Worm (Caenorhabditis elegans) whole organism, young adult: ENCODE results near the gene C24H11.1.

Source experiments
- C06A6.2 ChIP-seq: fragments of 200-800 bp; sonication (Bioruptor generic); conservative IDR thresholded peaks from 2 replicates; pipeline ENCODE4 v1.3.6; 2022; ENCODE audit warnings: missing genetic modification characterization, missing compliant biosample characterization
- D2030.7 ChIP-seq: fragments of 200-800 bp; sonication (Bioruptor generic); IDR thresholded peaks from 2 replicates; pipeline ENCODE4 v1.3.6; 2022; ENCODE audit warnings: missing genetic modification reagents, missing genetic modification characterization, missing compliant biosample characterization
- F10E7.11 ChIP-seq: sonication (generic microtip); optimal IDR thresholded peaks from 2 replicates; lab custom pipeline; 2017; ENCODE audit warnings: mild to moderate bottlenecking, missing genetic modification characterization, moderate library complexity, missing compliant biosample characterization
- F33H1.4 ChIP-seq: fragments of 200-800 bp; sonication (Bioruptor generic); IDR thresholded peaks from 2 replicates; pipeline ENCODE4 v1.3.6; 2022; ENCODE audit warnings: missing genetic modification reagents, missing genetic modification characterization, missing compliant biosample characterization
- F37B4.10 ChIP-seq: fragments of 200-800 bp; sonication (Bioruptor generic); IDR thresholded peaks from 2 replicates; pipeline ENCODE4 v1.3.6; 2022; ENCODE audit warnings: missing genetic modification characterization, missing compliant biosample characterization
- F49E8.2 ChIP-seq: sonication (generic microtip); optimal IDR thresholded peaks from 3 replicates; lab custom pipeline; 2017; ENCODE audit warnings: missing genetic modification characterization, mild to moderate bottlenecking, missing compliant biosample characterization, antibody characterized with exemption, moderate library complexity; ENCODE audit not compliant: insufficient read depth
- F55B11.4 ChIP-seq: sonication (generic microtip); optimal IDR thresholded peaks from 2 replicates; lab custom pipeline; 2016; ENCODE audit warnings: missing compliant biosample characterization, missing genetic modification characterization, borderline replicate concordance; ENCODE audit not compliant: insufficient read depth
- F57A8.1 ChIP-seq: fragments of 200-800 bp; sonication (Bioruptor generic); optimal IDR thresholded peaks from 2 replicates; lab custom pipeline; 2018; ENCODE audit warnings: mild to moderate bottlenecking, missing genetic modification characterization, moderate library complexity, missing compliant biosample characterization
- K11D2.4 ChIP-seq: fragments of 200-800 bp; sonication (Bioruptor generic); IDR thresholded peaks from 2 replicates; pipeline ENCODE4 v1.3.6; 2022; ENCODE audit warnings: missing genetic modification reagents, missing genetic modification characterization, missing compliant biosample characterization
- K12H6.12 ChIP-seq: fragments of 200-800 bp; sonication (Bioruptor generic); optimal IDR thresholded peaks from 2 replicates; lab custom pipeline; 2018; ENCODE audit warnings: mild to moderate bottlenecking, missing genetic modification characterization, missing compliant biosample characterization
- Y56A3A.18 ChIP-seq: fragments of 200-800 bp; sonication (Bioruptor generic); IDR thresholded peaks from 2 replicates; pipeline ENCODE4 v1.3.6; 2022; ENCODE audit warnings: missing genetic modification reagents, missing genetic modification characterization, missing compliant biosample characterization
- Y67H2A.10 ChIP-seq: fragments of 200-800 bp; sonication (Bioruptor generic); conservative IDR thresholded peaks from 2 replicates; pipeline ENCODE4 v1.3.6; 2022; ENCODE audit warnings: missing genetic modification reagents, missing genetic modification characterization, missing compliant biosample characterization
- Y95B8A.8 ChIP-seq: fragments of 200-800 bp; sonication (Bioruptor generic); IDR thresholded peaks from 2 replicates; pipeline ENCODE4 v1.3.6; 2022; ENCODE audit warnings: missing genetic modification reagents, missing genetic modification characterization, missing compliant biosample characterization
- atf-7 ChIP-seq: sonication (generic microtip); optimal IDR thresholded peaks from 2 replicates; lab custom pipeline; 2017; ENCODE audit warnings: mild to moderate bottlenecking, missing genetic modification characterization, missing compliant biosample characterization
- attf-3 ChIP-seq: fragments of 200-800 bp; sonication (Bioruptor generic); conservative IDR thresholded peaks from 2 replicates; pipeline ENCODE4 v1.3.6; 2022; ENCODE audit warnings: missing genetic modification reagents, missing genetic modification characterization, missing compliant biosample characterization
- attf-6 ChIP-seq: fragments of 200-800 bp; sonication (Bioruptor generic); IDR thresholded peaks from 2 replicates; pipeline ENCODE4 v1.3.6; 2022; ENCODE audit warnings: missing genetic modification reagents, missing genetic modification characterization, missing compliant biosample characterization
- cebp-1 ChIP-seq, 2 experiments: fragments of 200-800 bp in 1 of 2; sonication (Bioruptor generic) in 1 of 2; sonication (generic microtip) in 1 of 2; IDR thresholded peaks in 1 of 2; optimal IDR thresholded peaks in 1 of 2; 2 replicates each; pipeline versions ENCODE4 v1.3.6 to Lab custom; 2017 to 2022; ENCODE audit warnings: missing compliant biosample characterization in 2 of 2, missing genetic modification characterization in 2 of 2, mild to moderate bottlenecking in 1 of 2, missing genetic modification reagents in 1 of 2, moderate library complexity in 1 of 2
- ceh-100 ChIP-seq: fragments of 200-800 bp; sonication (Bioruptor generic); IDR thresholded peaks from 2 replicates; pipeline ENCODE4 v1.3.6; 2022; ENCODE audit warnings: missing genetic modification reagents, missing genetic modification characterization, missing compliant biosample characterization
- ceh-27 ChIP-seq: fragments of 200-800 bp; sonication (Bioruptor generic); optimal IDR thresholded peaks from 2 replicates; lab custom pipeline; 2018; ENCODE audit warnings: mild to moderate bottlenecking, missing genetic modification characterization, moderate library complexity, missing compliant biosample characterization
- ceh-91 ChIP-seq: fragments of 200-800 bp; sonication (Bioruptor generic); IDR thresholded peaks from 2 replicates; pipeline ENCODE4 v1.3.6; 2022; ENCODE audit warnings: missing genetic modification reagents, missing genetic modification characterization, missing compliant biosample characterization
- dpff-1 ChIP-seq: sonication (generic microtip); optimal IDR thresholded peaks from 2 replicates; lab custom pipeline; 2017; ENCODE audit warnings: mild to moderate bottlenecking, missing genetic modification characterization, missing compliant biosample characterization
- efl-1 ChIP-seq: fragments of 150-350 bp; optimal IDR thresholded peaks from 2 replicates; lab custom pipeline; 2014; ENCODE audit warnings: missing biosample characterization, missing genetic modification reagents, missing genetic modification characterization
- egl-18 ChIP-seq: fragments of 200-800 bp; sonication (Bioruptor generic); IDR thresholded peaks from 2 replicates; pipeline ENCODE4 v1.3.6; 2022; ENCODE audit warnings: missing genetic modification reagents, missing genetic modification characterization, missing compliant biosample characterization
- egrh-3 ChIP-seq: fragments of 200-800 bp; sonication (Bioruptor generic); IDR thresholded peaks from 2 replicates; pipeline ENCODE4 v1.3.6; 2022; ENCODE audit warnings: missing genetic modification reagents, missing genetic modification characterization, missing compliant biosample characterization
- hmg-20 ChIP-seq: fragments of 200-800 bp; sonication (Bioruptor generic); IDR thresholded peaks from 2 replicates; pipeline ENCODE4 v1.3.6; 2022; ENCODE audit warnings: missing genetic modification reagents, missing genetic modification characterization, missing compliant biosample characterization
- lin-35 ChIP-seq, 3 experiments: fragments of 150-350 bp in 2 of 3; sonication (generic microtip) in 1 of 3; optimal IDR thresholded peaks; 2 replicates each; lab custom pipeline; 2014 to 2018; ENCODE audit warnings: missing biosample characterization in 3 of 3, missing genetic modification characterization in 3 of 3, missing genetic modification reagents in 3 of 3
- lin-40 ChIP-seq: sonication (generic microtip); optimal IDR thresholded peaks from 2 replicates; lab custom pipeline; 2016; ENCODE audit warnings: missing genetic modification characterization, mild to moderate bottlenecking, missing compliant biosample characterization, missing genotype, missing genetic modification reagents
- madf-6 ChIP-seq: fragments of 200-800 bp; sonication (Bioruptor generic); IDR thresholded peaks from 2 replicates; pipeline ENCODE4 v1.3.6; 2022; ENCODE audit warnings: missing genetic modification reagents, missing genetic modification characterization, missing compliant biosample characterization
- madf-8 ChIP-seq: fragments of 200-800 bp; sonication (Bioruptor generic); conservative IDR thresholded peaks from 2 replicates; pipeline ENCODE4 v1.3.6; 2022; ENCODE audit warnings: missing genetic modification reagents, missing genetic modification characterization, missing compliant biosample characterization
- mel-28 ChIP-seq: sonication (generic microtip); optimal IDR thresholded peaks from 2 replicates; lab custom pipeline; 2016; ENCODE audit warnings: borderline replicate concordance, mild to moderate bottlenecking, missing genetic modification characterization, missing compliant biosample characterization
- mxl-1 ChIP-seq: sonication (generic microtip); optimal IDR thresholded peaks from 2 replicates; lab custom pipeline; 2016; ENCODE audit warnings: missing genetic modification characterization, missing compliant biosample characterization
- nfya-1 ChIP-seq: sonication (generic microtip); optimal IDR thresholded peaks from 2 replicates; lab custom pipeline; 2017; ENCODE audit warnings: antibody characterized with exemption, missing compliant biosample characterization, missing genetic modification characterization, borderline replicate concordance; ENCODE audit not compliant: insufficient read depth
- nfyb-1 ChIP-seq: fragments of 200-800 bp; sonication (Bioruptor generic); IDR thresholded peaks from 2 replicates; pipeline ENCODE4 v1.3.6; 2022; ENCODE audit warnings: missing genetic modification reagents, missing genetic modification characterization, missing compliant biosample characterization
- pbrm-1 ChIP-seq: fragments of 200-800 bp; sonication (Bioruptor generic); IDR thresholded peaks from 2 replicates; pipeline ENCODE4 v1.3.6; 2022; ENCODE audit warnings: missing genetic modification reagents, missing genetic modification characterization, missing compliant biosample characterization
- pha-4 ChIP-seq: fragments of 150-350 bp; sonication (generic microtip); optimal IDR thresholded peaks from 2 replicates; lab custom pipeline; 2014; ENCODE audit warnings: missing biosample characterization, missing genetic modification reagents, missing genetic modification characterization
- rcor-1 ChIP-seq: fragments of 200-800 bp; sonication (Bioruptor generic); IDR thresholded peaks from 2 replicates; pipeline ENCODE4 v1.3.6; 2022; ENCODE audit warnings: missing genetic modification reagents, missing genetic modification characterization, missing compliant biosample characterization
- tbp1 ChIP-seq: fragments of 200-800 bp; sonication (Bioruptor generic); optimal IDR thresholded peaks from 2 replicates; lab custom pipeline; 2018; ENCODE audit warnings: mild to moderate bottlenecking, missing genetic modification characterization, missing compliant biosample characterization
- unc-62 ChIP-seq: fragments of 150-350 bp; optimal IDR thresholded peaks from 2 replicates; lab custom pipeline; 2014; ENCODE audit warnings: missing biosample characterization, missing genetic modification reagents, missing genetic modification characterization
- zfh-2 ChIP-seq: fragments of 200-800 bp; sonication (Bioruptor generic); conservative IDR thresholded peaks from 2 replicates; pipeline ENCODE4 v1.3.6; 2022; ENCODE audit warnings: missing genetic modification reagents, missing genetic modification characterization, missing compliant biosample characterization
- zim-3 ChIP-seq: sonication (generic microtip); optimal IDR thresholded peaks from 2 replicates; lab custom pipeline; 2017; ENCODE audit warnings: mild to moderate bottlenecking, missing genetic modification characterization, moderate library complexity, missing compliant biosample characterization
- ztf-22 ChIP-seq: fragments of 200-800 bp; sonication (Bioruptor generic); optimal IDR thresholded peaks from 2 replicates; lab custom pipeline; 2018; ENCODE audit warnings: mild to moderate bottlenecking, missing genetic modification characterization, moderate library complexity, missing compliant biosample characterization
- ztf-28 ChIP-seq: fragments of 200-800 bp; sonication (Bioruptor generic); IDR thresholded peaks from 2 replicates; pipeline ENCODE4 v1.3.6; 2022; ENCODE audit warnings: missing genetic modification reagents, missing genetic modification characterization, missing compliant biosample characterization

Gene C24H11.1

ce11 chrIII:11833449-11833848, 46.0 kb downstream of the C24H11.1 start:
- 0 out of 2 replicates have a peak, but pooled peaks have one; percentile 23 for TF ChIP-seq ceh-91 (GFP tag; lab: Robert Waterston, UW)
- peak; percentile 30; the same call in 1 of the 2 replicates for TF ChIP-seq egrh-3 (GFP tag; lab: Robert Waterston, UW)
- no peak for TF ChIP-seq lin-35 (GFP tag; optimal IDR thresholded peaks at IDR 0.05; lab: Kevin White, UChicago)
- TF ChIP-seq Y56A3A.18 (GFP tag; lab: Robert Waterston, UW): no peak
- TF ChIP-seq F33H1.4 (GFP tag; lab: Robert Waterston, UW): no peak
- no peak for TF ChIP-seq F57A8.1 (GFP tag; lab: Kevin White, UChicago)
- peak; percentile 84 for TF ChIP-seq zfh-2
- no peak for TF ChIP-seq mxl-1
- 0 out of 2 replicates have a peak, but pooled peaks have one; percentile 46 for TF ChIP-seq F37B4.10 (GFP tag; lab: Robert Waterston, UW)
- TF ChIP-seq ztf-22 (GFP tag; lab: Kevin White, UChicago): no peak
- peak; percentile 8 for TF ChIP-seq zim-3
- TF ChIP-seq ztf-28 (GFP tag; lab: Robert Waterston, UW): no peak

ce11 chrIII:11834168-11834567, 46.7 kb downstream of the C24H11.1 start:
- TF ChIP-seq cebp-1 (GFP tag; IDR thresholded peaks at IDR 0.05; lab: Robert Waterston, UW) (0 out of 2 replicates have a peak, but pooled peaks have one; percentile 31), cebp-1 (tag; optimal IDR thresholded peaks at IDR 0.05; lab: Kevin White, UChicago) (peak; percentile 81), K12H6.12 (tag; lab: Kevin White, UChicago) (peak; percentile 37), F10E7.11 (no peak), K11D2.4 (GFP tag; lab: Robert Waterston, UW) (no peak), pbrm-1 (GFP tag; lab: Robert Waterston, UW) (no peak), atf-7 (peak; percentile 63), lin-35 (GFP tag; optimal IDR thresholded peaks at IDR 0.05; lab: Kevin White, UChicago) (no peak), egl-18 (GFP tag; lab: Robert Waterston, UW) (no peak), C06A6.2 (GFP tag; lab: Robert Waterston, UW) (no peak), F49E8.2 (tag; lab: Kevin White, UChicago) (no peak), ceh-27 (GFP tag; lab: Kevin White, UChicago) (no peak), efl-1 (GFP tag; lab: Kevin White, UChicago) (no peak), unc-62 (no peak), madf-8 (no peak), tbp1 (peak; percentile 6), dpff-1 (no peak), lin-40 (no peak), F57A8.1 (GFP tag; lab: Kevin White, UChicago) (no peak), nfya-1 (tag; lab: Kevin White, UChicago) (no peak), madf-6 (no peak), pha-4 (tag; lab: Kevin White, UChicago) (no peak), nfyb-1 (GFP tag; lab: Robert Waterston, UW) (peak; percentile 38; the same call in 1 of the 2 replicates), rcor-1 (GFP tag; lab: Robert Waterston, UW) (no peak), Y67H2A.10 (GFP tag; lab: Robert Waterston, UW) (no peak), hmg-20 (GFP tag; lab: Robert Waterston, UW) (0 out of 2 replicates have a peak, but pooled peaks have one; percentile 23), Y95B8A.8 (GFP tag; lab: Robert Waterston, UW) (0 out of 2 replicates have a peak, but pooled peaks have one; percentile 35), mel-28 (tag; lab: Kevin White, UChicago) (no peak), attf-6 (GFP tag; lab: Robert Waterston, UW) (no peak), ceh-100 (peak; percentile 54), D2030.7 (GFP tag; lab: Robert Waterston, UW) (no peak), ceh-91 (GFP tag; lab: Robert Waterston, UW) (no peak), attf-3 (no peak), F55B11.4 (tag; lab: Kevin White, UChicago) (no peak)
